Fruit fly (Drosophila melanogaster): ENCODE measurements around the gene Arl4.

Arl4 gene

DNA sequence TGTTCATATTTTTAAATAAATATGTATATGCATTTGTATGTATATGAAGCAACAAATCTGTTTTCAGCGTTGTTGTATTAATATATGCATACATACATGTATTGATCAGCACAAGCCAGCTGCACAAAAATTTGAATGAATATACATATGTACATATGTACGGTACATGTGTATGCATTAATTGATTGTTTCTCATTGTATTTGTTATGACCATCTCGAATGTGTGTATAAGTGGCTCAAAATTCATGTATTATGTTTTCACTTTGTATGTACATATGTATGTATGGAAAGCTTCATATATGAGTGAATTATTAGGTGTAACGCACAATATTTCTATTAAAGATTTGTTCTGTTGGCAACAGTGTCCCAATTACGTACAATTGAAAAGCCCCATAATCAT is 43.2 kb downstream of the Arl4 start:
- no peak for TF ChIP-seq Pif1B (GFP tag; optimal IDR thresholded peaks at IDR 0.05)

- TF ChIP-seq fd96Ca (GFP tag; IDR thresholded peaks at IDR 0.05) (no peak), Snoo (tag; optimal IDR thresholded peaks at IDR 0.05) (peak; percentile 20), Pif1A (GFP tag; optimal IDR thresholded peaks at IDR 0.05) (peak; percentile 7)
Observed at dm6 chr4:131958-132623, 47.1 kb downstream of the Arl4 start, which contains the start of gene anne. anne (plus strand) TSS chr4:132220.

- TF ChIP-seq fd96Ca (GFP tag; IDR thresholded peaks at IDR 0.05): no peak
- TF ChIP-seq CG34367 (tag; optimal IDR thresholded peaks at IDR 0.05): no peak
- TF ChIP-seq Ets98B (GFP tag; IDR thresholded peaks at IDR 0.05): no peak
- no peak for TF ChIP-seq D1 (tag; optimal IDR thresholded peaks at IDR 0.05)
- TF ChIP-seq gl (tag; optimal IDR thresholded peaks at IDR 0.05): no peak
- no peak for TF ChIP-seq CG15710 (tag; optimal IDR thresholded peaks at IDR 0.05)
- TF ChIP-seq CG32121 (GFP tag; IDR thresholded peaks at IDR 0.05): no peak
- no peak for TF ChIP-seq CG8301 (tag; optimal IDR thresholded peaks at IDR 0.05)
- no peak for TF ChIP-seq CG4496 (GFP tag; IDR thresholded peaks at IDR 0.05)
- TF ChIP-seq CG10348 (GFP tag; IDR thresholded peaks at IDR 0.05): no peak
- TF ChIP-seq Snoo (tag; optimal IDR thresholded peaks at IDR 0.05): no peak
- no peak for TF ChIP-seq EcR (GFP tag; optimal IDR thresholded peaks at IDR 0.05)
- TF ChIP-seq CG14655 (GFP tag; optimal IDR thresholded peaks at IDR 0.05): no peak
- TF ChIP-seq CG13204 (GFP tag; optimal IDR thresholded peaks at IDR 0.05): no peak
- TF ChIP-seq Pif1B (GFP tag; optimal IDR thresholded peaks at IDR 0.05): no peak
- no peak for TF ChIP-seq CG17806 (tag; optimal IDR thresholded peaks at IDR 0.05)
- no peak for TF ChIP-seq CG9948 (tag; optimal IDR thresholded peaks at IDR 0.05)
- TF ChIP-seq Pif1A (GFP tag; optimal IDR thresholded peaks at IDR 0.05): no peak
- no peak for TF ChIP-seq rn (GFP tag; IDR thresholded peaks at IDR 0.05)
- no peak for TF ChIP-seq CG12605 (GFP tag; IDR thresholded peaks at IDR 0.05)
Observed at dm6 chr4:130990-131389, 48.2 kb downstream of the Arl4 start.

dm6 chr4:130558-130957 is 48.6 kb downstream of the Arl4 start:
- no peak for TF ChIP-seq CG4496 (GFP tag; IDR thresholded peaks at IDR 0.05)
- no peak for TF ChIP-seq Snoo (tag; optimal IDR thresholded peaks at IDR 0.05)
- no peak for TF ChIP-seq Pif1B (GFP tag; optimal IDR thresholded peaks at IDR 0.05)
- TF ChIP-seq CG34367 (tag; optimal IDR thresholded peaks at IDR 0.05): no peak
- TF ChIP-seq CG8159 (tag; optimal IDR thresholded peaks at IDR 0.05): no peak
- no peak for TF ChIP-seq CG9948 (tag; optimal IDR thresholded peaks at IDR 0.05)
- TF ChIP-seq fd96Ca (GFP tag; IDR thresholded peaks at IDR 0.05): no peak
- no peak for TF ChIP-seq rn (GFP tag; IDR thresholded peaks at IDR 0.05)
- no peak for TF ChIP-seq CG8301 (tag; optimal IDR thresholded peaks at IDR 0.05)
- no peak for TF ChIP-seq CG10348 (GFP tag; IDR thresholded peaks at IDR 0.05)
- no peak for TF ChIP-seq CG17806 (tag; optimal IDR thresholded peaks at IDR 0.05)
- TF ChIP-seq CG32121 (GFP tag; IDR thresholded peaks at IDR 0.05): no peak
- no peak for TF ChIP-seq EcR (GFP tag; optimal IDR thresholded peaks at IDR 0.05)
- TF ChIP-seq D1 (tag; optimal IDR thresholded peaks at IDR 0.05): no peak
- no peak for TF ChIP-seq gl (tag; optimal IDR thresholded peaks at IDR 0.05)
- TF ChIP-seq Ets98B (GFP tag; IDR thresholded peaks at IDR 0.05): no peak
- TF ChIP-seq CG13204 (GFP tag; optimal IDR thresholded peaks at IDR 0.05): no peak
- TF ChIP-seq CG14655 (GFP tag; optimal IDR thresholded peaks at IDR 0.05): no peak
- no peak for TF ChIP-seq CG15710 (tag; optimal IDR thresholded peaks at IDR 0.05)

dm6 chr4:129644-130272 is 49.4 kb downstream of the Arl4 start, which contains the start of gene Ank:
Ank (minus strand) TSS chr4:129849.
- no peak for TF ChIP-seq EcR (GFP tag; optimal IDR thresholded peaks at IDR 0.05)
- TF ChIP-seq D1 (tag; optimal IDR thresholded peaks at IDR 0.05): no peak
- TF ChIP-seq Pif1B (GFP tag; optimal IDR thresholded peaks at IDR 0.05): no peak
- TF ChIP-seq CG13204 (GFP tag; optimal IDR thresholded peaks at IDR 0.05): no peak
- TF ChIP-seq CG9948 (tag; optimal IDR thresholded peaks at IDR 0.05): no peak
- no peak for TF ChIP-seq CG12605 (GFP tag; IDR thresholded peaks at IDR 0.05)
- no peak for TF ChIP-seq CG15710 (tag; optimal IDR thresholded peaks at IDR 0.05)
- no peak for TF ChIP-seq CG8159 (tag; optimal IDR thresholded peaks at IDR 0.05)
- no peak for TF ChIP-seq CG14655 (GFP tag; optimal IDR thresholded peaks at IDR 0.05)
- no peak for TF ChIP-seq rn (GFP tag; IDR thresholded peaks at IDR 0.05)
- no peak for TF ChIP-seq CG8301 (tag; optimal IDR thresholded peaks at IDR 0.05)

DNA sequence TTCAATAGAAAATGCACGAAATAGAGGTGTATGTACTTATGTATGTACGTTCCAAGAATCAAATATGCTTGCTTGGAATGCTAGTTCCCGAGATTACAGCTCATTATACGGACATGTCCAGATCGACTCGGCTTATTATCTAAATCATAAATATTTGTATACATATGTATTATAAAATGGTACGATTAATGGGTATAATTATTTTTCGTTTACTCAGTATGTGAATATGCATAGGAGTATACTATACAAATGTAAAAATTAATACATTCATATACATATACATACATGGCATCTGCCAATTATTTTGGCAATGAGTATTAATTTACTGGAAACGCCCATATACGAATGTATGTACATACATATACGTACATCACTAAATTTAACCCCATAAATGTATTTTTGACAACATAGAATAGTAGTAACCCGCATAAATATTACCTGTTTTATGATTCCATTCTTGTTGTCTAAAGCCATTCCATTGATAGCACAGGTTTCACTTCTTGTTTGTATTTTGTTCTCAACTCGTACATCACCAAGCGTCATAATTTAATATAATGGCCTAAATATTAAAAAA is 50.2 kb downstream of the Arl4 start:
- TF ChIP-seq CG12605 (GFP tag; IDR thresholded peaks at IDR 0.05): no peak
- no peak for TF ChIP-seq CG13204 (GFP tag; optimal IDR thresholded peaks at IDR 0.05)
- no peak for TF ChIP-seq CG14655 (GFP tag; optimal IDR thresholded peaks at IDR 0.05)
- TF ChIP-seq CG15710 (tag; optimal IDR thresholded peaks at IDR 0.05): no peak
- TF ChIP-seq CG32121 (GFP tag; IDR thresholded peaks at IDR 0.05): no peak
- no peak for TF ChIP-seq CG8159 (tag; optimal IDR thresholded peaks at IDR 0.05)
- TF ChIP-seq Pif1A (GFP tag; optimal IDR thresholded peaks at IDR 0.05): no peak
- TF ChIP-seq gl (tag; optimal IDR thresholded peaks at IDR 0.05): no peak
- no peak for TF ChIP-seq CG4496 (GFP tag; IDR thresholded peaks at IDR 0.05)
- TF ChIP-seq Ets98B (GFP tag; IDR thresholded peaks at IDR 0.05): no peak
- TF ChIP-seq CG34367 (tag; optimal IDR thresholded peaks at IDR 0.05): no peak
- no peak for TF ChIP-seq CG10348 (GFP tag; IDR thresholded peaks at IDR 0.05)
- no peak for TF ChIP-seq CG8301 (tag; optimal IDR thresholded peaks at IDR 0.05)
